Worm (Caenorhabditis elegans): ENCODE results near the gene F28C1.1.

- no peak for TF ChIP-seq ets-5 (GFP tag; IDR thresholded peaks at IDR 0.05)
- TF ChIP-seq snpc-4 (tag; optimal IDR thresholded peaks at IDR 0.05) = no peak
- no peak for TF ChIP-seq aly-2 (tag; optimal IDR thresholded peaks at IDR 0.05)
- TF ChIP-seq pag-3 (tag; optimal IDR thresholded peaks at IDR 0.05; ENCODE audit: borderline replicate concordance, insufficient read depth) = no peak
- TF ChIP-seq ama-1 (optimal IDR thresholded peaks at IDR 0.05) = no peak
- TF ChIP-seq ceh-90 (tag; optimal IDR thresholded peaks at IDR 0.05) = no peak
- TF ChIP-seq unc-62 (GFP tag; optimal IDR thresholded peaks at IDR 0.05) = no peak
- no peak for TF ChIP-seq pqm-1 (tag; optimal IDR thresholded peaks at IDR 0.05)
- no peak for TF ChIP-seq C34B4.2 (tag; optimal IDR thresholded peaks at IDR 0.05)
- TF ChIP-seq rnt-1 (tag; optimal IDR thresholded peaks at IDR 0.05) = no peak
- TF ChIP-seq zag-1 (tag; optimal IDR thresholded peaks at IDR 0.05) = no peak
Measured at ce11 chrV:12484585-12484984, 34.0 kb downstream of the F28C1.1 start, which contains the start of gene srt-39.

Measured in whole organism, L1 larva.